Fruit fly (Drosophila melanogaster) whole organism, embryonic: ENCODE measurements around the gene CG17666.

Source experiments
- Atf-2 ChIP-seq: fragments of 200-800 bp; sonication (Bioruptor generic); optimal IDR thresholded peaks from 2 replicates; lab custom pipeline; 2016; ENCODE audit warnings: missing biosample characterization, missing genetic modification characterization
- Bteb2 ChIP-seq: fragments of 200-800 bp; sonication (Bioruptor generic); optimal IDR thresholded peaks from 2 replicates; lab custom pipeline; 2016; ENCODE audit warnings: missing biosample characterization, missing genetic modification characterization
- CG10147 ChIP-seq: fragments of 200-800 bp; sonication (Bioruptor generic); optimal IDR thresholded peaks from 2 replicates; lab custom pipeline; 2019; ENCODE audit warnings: missing biosample characterization, mild to moderate bottlenecking, missing genetic modification characterization, moderate library complexity
- CG10462 ChIP-seq: fragments of 200-800 bp; sonication (Bioruptor generic); optimal IDR thresholded peaks from 2 replicates; lab custom pipeline; 2016; ENCODE audit warnings: missing biosample characterization, missing genetic modification characterization
- CG11560 ChIP-seq: fragments of 200-800 bp; sonication (Bioruptor generic); IDR thresholded peaks from 3 replicates; pipeline ENCODE4 v1.3.6; 2022; ENCODE audit warnings: missing biosample characterization, missing genetic modification characterization
- CG12071 ChIP-seq: fragments of 200-800 bp; sonication (Bioruptor generic); optimal IDR thresholded peaks from 3 replicates; lab custom pipeline; 2018; ENCODE audit warnings: missing biosample characterization, mild to moderate bottlenecking, missing genetic modification characterization
- CG13894 ChIP-seq: fragments of 200-800 bp; sonication (Bioruptor generic); optimal IDR thresholded peaks from 3 replicates; lab custom pipeline; 2018; ENCODE audit warnings: missing biosample characterization, mild to moderate bottlenecking, missing genetic modification characterization, moderate library complexity
- CG15514 ChIP-seq: fragments of 200-800 bp; sonication (Bioruptor generic); optimal IDR thresholded peaks from 3 replicates; lab custom pipeline; 2017; ENCODE audit warnings: missing biosample characterization, missing genetic modification characterization, mild to moderate bottlenecking, moderate library complexity, missing genetic modification reagents
- CG15696 ChIP-seq: fragments of 200-800 bp; sonication (Bioruptor generic); optimal IDR thresholded peaks from 2 replicates; lab custom pipeline; 2019; ENCODE audit warnings: missing biosample characterization, mild to moderate bottlenecking, missing genetic modification characterization, moderate library complexity
- CG1603 ChIP-seq: fragments of 200-800 bp; sonication (Bioruptor generic); optimal IDR thresholded peaks from 2 replicates; lab custom pipeline; 2019; ENCODE audit warnings: missing biosample characterization, mild to moderate bottlenecking, missing genetic modification characterization, moderate library complexity
- CG17359 ChIP-seq: fragments of 200-800 bp; sonication (Bioruptor generic); optimal IDR thresholded peaks from 3 replicates; lab custom pipeline; 2018; ENCODE audit warnings: missing biosample characterization, mild to moderate bottlenecking, missing genetic modification characterization, moderate library complexity
- CG18476 ChIP-seq: fragments of 200-800 bp; sonication (Bioruptor generic); optimal IDR thresholded peaks from 2 replicates; lab custom pipeline; 2016; ENCODE audit warnings: missing biosample characterization, mild to moderate bottlenecking, missing genetic modification characterization
- CG2116 ChIP-seq: fragments of 200-800 bp; sonication (Bioruptor generic); optimal IDR thresholded peaks from 3 replicates; lab custom pipeline; 2018; ENCODE audit warnings: missing biosample characterization, mild to moderate bottlenecking, missing genetic modification characterization
- CG2129 ChIP-seq: fragments of 200-800 bp; sonication (Bioruptor generic); IDR thresholded peaks from 2 replicates; pipeline ENCODE4 v1.3.6; 2022; ENCODE audit warnings: missing biosample characterization, missing genetic modification characterization; ENCODE audit not compliant: partially characterized antibody
- CG34422 ChIP-seq: fragments of 200-800 bp; sonication (Bioruptor generic); IDR thresholded peaks from 3 replicates; pipeline ENCODE4 v1.3.6; 2022; ENCODE audit warnings: missing biosample characterization, missing genetic modification characterization
- CG4282 ChIP-seq: fragments of 200-800 bp; sonication (Bioruptor generic); optimal IDR thresholded peaks from 2 replicates; lab custom pipeline; 2016; ENCODE audit warnings: missing biosample characterization, missing genetic modification characterization
- CG8944 ChIP-seq: fragments of 200-800 bp; sonication (Bioruptor generic); optimal IDR thresholded peaks from 3 replicates; lab custom pipeline; 2016; ENCODE audit warnings: missing biosample characterization, missing genetic modification characterization
- CG9609 ChIP-seq: fragments of 200-800 bp; sonication (Bioruptor generic); optimal IDR thresholded peaks from 3 replicates; lab custom pipeline; 2016; ENCODE audit warnings: missing biosample characterization, missing genetic modification characterization
- D ChIP-seq, 2 experiments: fragments of 200-800 bp in 1 of 2; fragments of >200 bp in 1 of 2; sonication (Bioruptor generic) in 1 of 2; optimal IDR thresholded peaks; 2 replicates in 1 of 2; 3 replicates in 1 of 2; lab custom pipeline; 2017; ENCODE audit warnings: mild to moderate bottlenecking in 1 of 2, missing biosample characterization in 1 of 2, missing genetic modification characterization in 1 of 2, missing genetic modification reagents in 1 of 2
- D19B ChIP-seq: fragments of 200-800 bp; sonication (Bioruptor generic); optimal IDR thresholded peaks from 2 replicates; lab custom pipeline; 2017; ENCODE audit warnings: missing biosample characterization, mild to moderate bottlenecking, missing genetic modification characterization
- Dbx ChIP-seq: fragments of 200-800 bp; sonication (Bioruptor generic); IDR thresholded peaks from 3 replicates; pipeline ENCODE4 v1.3.6; 2022; ENCODE audit warnings: missing biosample characterization, missing genetic modification characterization
- Doc3 ChIP-seq: fragments of 200-800 bp; sonication (Bioruptor generic); IDR thresholded peaks from 3 replicates; pipeline ENCODE4 v1.3.6; 2022; ENCODE audit warnings: missing biosample characterization, missing genetic modification characterization; ENCODE audit not compliant: partially characterized antibody
- E2f1 ChIP-seq: fragments of 200-800 bp; sonication (Bioruptor generic); IDR thresholded peaks from 2 replicates; pipeline ENCODE4 v1.3.6; 2022; ENCODE audit warnings: missing biosample characterization, missing genetic modification characterization
- Gug ChIP-seq: fragments of 200-800 bp; sonication (Bioruptor generic); IDR thresholded peaks from 4 replicates; pipeline ENCODE4 v1.3.6; 2022; ENCODE audit warnings: missing biosample characterization, missing genetic modification characterization
- Lpt ChIP-seq: fragments of >200 bp; optimal IDR thresholded peaks from 2 replicates; lab custom pipeline; 2018; ENCODE audit warnings: missing biosample characterization, missing genetic modification characterization
- Meics ChIP-seq: fragments of 200-800 bp; sonication (Bioruptor generic); optimal IDR thresholded peaks from 2 replicates; lab custom pipeline; 2017; ENCODE audit warnings: missing biosample characterization, mild to moderate bottlenecking, missing genetic modification characterization
- NFAT ChIP-seq: fragments of 200-800 bp; sonication (Bioruptor generic); IDR thresholded peaks from 2 replicates; pipeline ENCODE4 v1.3.6; 2022; ENCODE audit warnings: missing biosample characterization, missing genetic modification characterization
- Sin3A ChIP-seq: fragments of >200 bp; optimal IDR thresholded peaks from 2 replicates; lab custom pipeline; 2018
- Sox100B ChIP-seq: fragments of 200-800 bp; sonication (Bioruptor generic); optimal IDR thresholded peaks from 3 replicates; lab custom pipeline; 2018; ENCODE audit warnings: missing biosample characterization, mild to moderate bottlenecking, missing genetic modification characterization
- Spps ChIP-seq: fragments of 200-800 bp; sonication (Bioruptor generic); optimal IDR thresholded peaks from 2 replicates; lab custom pipeline; 2018; ENCODE audit warnings: missing biosample characterization, mild to moderate bottlenecking, missing genetic modification characterization
- ato ChIP-seq: fragments of 200-800 bp; sonication (Bioruptor generic); IDR thresholded peaks from 2 replicates; pipeline ENCODE4 v1.3.6; 2022; ENCODE audit warnings: missing biosample characterization, missing genetic modification characterization; ENCODE audit not compliant: partially characterized antibody
- chm ChIP-seq: fragments of 200-800 bp; sonication (Bioruptor generic); IDR thresholded peaks from 2 replicates; pipeline ENCODE4 v1.3.6; 2022; ENCODE audit warnings: missing biosample characterization, missing genetic modification characterization
- ci ChIP-seq: fragments of 200-800 bp; sonication (Bioruptor generic); IDR thresholded peaks from 3 replicates; pipeline ENCODE4 v1.3.6; 2022; ENCODE audit warnings: missing biosample characterization, missing genetic modification characterization
- croc ChIP-seq: fragments of 200-800 bp; sonication (Bioruptor generic); conservative IDR thresholded peaks from 3 replicates; pipeline ENCODE4 v1.3.6; 2022; ENCODE audit warnings: missing biosample characterization, missing genetic modification characterization
- crol ChIP-seq: fragments of 200-800 bp; sonication (Bioruptor generic); IDR thresholded peaks from 2 replicates; pipeline ENCODE4 v1.3.6; 2022; ENCODE audit warnings: missing biosample characterization, missing genetic modification characterization
- crp ChIP-seq, 2 experiments: fragments of 200-800 bp; sonication (Bioruptor generic); optimal IDR thresholded peaks; 2 replicates in 1 of 2; 3 replicates in 1 of 2; lab custom pipeline; 2017; ENCODE audit warnings: missing biosample characterization in 2 of 2, missing genetic modification characterization in 2 of 2, mild to moderate bottlenecking in 1 of 2, moderate library complexity in 1 of 2
- hth ChIP-seq: fragments of >200 bp; optimal IDR thresholded peaks from 2 replicates; lab custom pipeline; 2017; ENCODE audit warnings: inconsistent platforms
- kah ChIP-seq: fragments of 200-800 bp; sonication (Bioruptor generic); optimal IDR thresholded peaks from 2 replicates; lab custom pipeline; 2018; ENCODE audit warnings: missing biosample characterization, mild to moderate bottlenecking, missing genetic modification characterization
- lilli ChIP-seq: fragments of 200-800 bp; sonication (Bioruptor generic); optimal IDR thresholded peaks from 3 replicates; lab custom pipeline; 2016; ENCODE audit warnings: missing biosample characterization, missing genetic modification characterization
- lmd ChIP-seq: fragments of 200-800 bp; sonication (Bioruptor generic); IDR thresholded peaks from 2 replicates; pipeline ENCODE4 v1.3.6; 2022; ENCODE audit warnings: missing biosample characterization, missing genetic modification characterization
- mirr ChIP-seq: fragments of 200-800 bp; sonication (Bioruptor generic); optimal IDR thresholded peaks from 3 replicates; lab custom pipeline; 2018; ENCODE audit warnings: missing biosample characterization, mild to moderate bottlenecking, missing genetic modification characterization
- onecut ChIP-seq: fragments of 200-800 bp; sonication (Bioruptor generic); IDR thresholded peaks from 2 replicates; pipeline ENCODE4 v1.3.6; 2022; ENCODE audit warnings: missing biosample characterization, missing genetic modification characterization
- peb ChIP-seq: fragments of 200-800 bp; sonication (Bioruptor generic); IDR thresholded peaks from 2 replicates; pipeline ENCODE4 v1.3.6; 2022; ENCODE audit warnings: missing biosample characterization, missing genetic modification characterization
- slp2 ChIP-seq: fragments of 200-800 bp; sonication (Bioruptor generic); optimal IDR thresholded peaks from 2 replicates; lab custom pipeline; 2016; ENCODE audit warnings: missing biosample characterization, missing genetic modification characterization
- sna ChIP-seq: fragments of 200-800 bp; sonication (Bioruptor generic); IDR thresholded peaks from 2 replicates; pipeline ENCODE4 v1.3.6; 2022; ENCODE audit warnings: missing biosample characterization, missing genetic modification characterization; ENCODE audit not compliant: partially characterized antibody
- so ChIP-seq: fragments of 200-800 bp; sonication (Bioruptor generic); IDR thresholded peaks from 3 replicates; pipeline ENCODE4 v1.3.6; 2022; ENCODE audit warnings: missing biosample characterization, missing genetic modification characterization
- sob ChIP-seq: fragments of 200-800 bp; sonication (Bioruptor generic); IDR thresholded peaks from 2 replicates; pipeline ENCODE4 v1.3.6; 2022; ENCODE audit warnings: missing biosample characterization, missing genetic modification characterization
- tgo ChIP-seq: fragments of 200-800 bp; sonication (Bioruptor generic); IDR thresholded peaks from 3 replicates; pipeline ENCODE4 v1.3.6; 2022; ENCODE audit warnings: missing biosample characterization, missing genetic modification characterization
- tin ChIP-seq: fragments of 200-800 bp; sonication (Bioruptor generic); optimal IDR thresholded peaks from 3 replicates; lab custom pipeline; 2016; ENCODE audit warnings: missing biosample characterization, missing genetic modification characterization
- ttk ChIP-seq: fragments of 200-800 bp; sonication (Bioruptor generic); IDR thresholded peaks from 2 replicates; pipeline ENCODE4 v2.1.2; 2022; ENCODE audit warnings: missing biosample characterization, missing genetic modification characterization
- yki ChIP-seq: fragments of >200 bp; optimal IDR thresholded peaks from 3 replicates; lab custom pipeline; 2018

CG17666 gene

dm6 chr3L:12804035-12804729 is 23.1 kb downstream of the CG17666 start (continued):
- TF ChIP-seq sna (GFP tag; lab: Robert Waterston, UW) (0 out of 2 replicates have a peak, but pooled peaks have one; percentile 14), CG8944 (no peak), lilli (no peak), crp (GFP tag; optimal IDR thresholded peaks at IDR 0.05; lab: Kevin White, UChicago) (peak in 1 of 2 experiments; percentile 61), sob (GFP tag; lab: Robert Waterston, UW) (no peak), mirr (no peak), CG2116 (GFP tag; lab: Kevin White, UChicago) (no peak), chm (peak; percentile 75), CG18476 (GFP tag; lab: Kevin White, UChicago) (no peak), Lpt (no peak), Sin3A (lab: Kevin White, UChicago) (no peak), peb (GFP tag; lab: Robert Waterston, UW) (no peak), NFAT (GFP tag; lab: Robert Waterston, UW) (0 out of 2 replicates have a peak, but pooled peaks have one; percentile 16), CG1603 (tag; lab: Kevin White, UChicago) (no peak), CG2129 (GFP tag; lab: Robert Waterston, UW) (no peak), CG13894 (tag; lab: Kevin White, UChicago) (no peak), CG10462 (no peak), Doc3 (peak; percentile 22; the same call in 1 of the 3 replicates), crol (GFP tag; lab: Robert Waterston, UW) (peak; percentile 96), CG17359 (tag; lab: Kevin White, UChicago) (no peak), lmd (GFP tag; lab: Robert Waterston, UW) (no peak), D19B (GFP tag; lab: Kevin White, UChicago) (no peak), yki (lab: Kevin White, UChicago) (peak; percentile 90), Spps (no peak), onecut (GFP tag; lab: Robert Waterston, UW) (peak; percentile 87), so (GFP tag; lab: Robert Waterston, UW) (no peak), CG34422 (no peak), ato (GFP tag; lab: Robert Waterston, UW) (no peak), tgo (GFP tag; lab: Robert Waterston, UW) (no peak), Sox100B (no peak), ci (peak; percentile 9; the same call in 1 of the 3 replicates), hth (lab: Kevin White, UChicago) (no peak), CG10147 (GFP tag; lab: Kevin White, UChicago) (no peak), CG15696 (tag; lab: Kevin White, UChicago) (no peak), kah (no peak), tin (GFP tag; lab: Kevin White, UChicago) (no peak), CG11560 (tag; lab: Robert Waterston, UW) (no peak), CG9609 (GFP tag; lab: Kevin White, UChicago) (no peak), croc (GFP tag; lab: Robert Waterston, UW) (no peak), CG15514 (GFP tag; lab: Kevin White, UChicago) (peak; percentile 31), ttk (GFP tag; lab: Robert Waterston, UW) (no peak), CG12071 (GFP tag; lab: Kevin White, UChicago) (peak; percentile 23), Atf-2 (GFP tag; lab: Kevin White, UChicago) (no peak), slp2 (GFP tag; lab: Kevin White, UChicago) (no peak), D (optimal IDR thresholded peaks at IDR 0.05; lab: Kevin White, UChicago) (no peak), D (GFP tag; optimal IDR thresholded peaks at IDR 0.05; lab: Kevin White, UChicago) (no peak), CG4282 (GFP tag; lab: Kevin White, UChicago) (no peak), Bteb2 (GFP tag; lab: Kevin White, UChicago) (no peak), Dbx (GFP tag; lab: Robert Waterston, UW) (no peak), E2f1 (GFP tag; lab: Robert Waterston, UW) (no peak), Gug (GFP tag; lab: Robert Waterston, UW) (no peak), Meics (GFP tag; lab: Kevin White, UChicago) (peak; percentile 30)
